Fruit fly (Drosophila melanogaster) whole organism, prepupa: ENCODE measurements around the gene Hr4.

Experiments
- CG10631 ChIP-seq: fragments of 200-800 bp; sonication (Bioruptor generic); optimal IDR thresholded peaks from 2 replicates; lab custom pipeline; 2016; ENCODE audit warnings: missing biosample characterization, missing genetic modification characterization
- CG10669 ChIP-seq: fragments of 200-800 bp; sonication (Bioruptor generic); optimal IDR thresholded peaks from 3 replicates; lab custom pipeline; 2018; ENCODE audit warnings: missing biosample characterization, mild to moderate bottlenecking, missing genetic modification characterization, moderate library complexity
- CG11294 ChIP-seq: fragments of 200-800 bp; sonication (Bioruptor generic); IDR thresholded peaks from 2 replicates; pipeline ENCODE4 v1.3.6; 2022; ENCODE audit warnings: missing biosample characterization, missing genetic modification characterization
- CG11762 ChIP-seq: fragments of 200-800 bp; sonication (Bioruptor generic); optimal IDR thresholded peaks from 3 replicates; lab custom pipeline; 2016; ENCODE audit warnings: missing biosample characterization, missing genetic modification characterization; ENCODE audit not compliant: insufficient read depth
- CG11902 ChIP-seq: fragments of 200-800 bp; sonication (Bioruptor generic); optimal IDR thresholded peaks from 3 replicates; lab custom pipeline; 2016; ENCODE audit warnings: missing biosample characterization, missing genetic modification characterization
- CG1621 ChIP-seq: fragments of 200-800 bp; sonication (Bioruptor generic); optimal IDR thresholded peaks from 3 replicates; lab custom pipeline; 2018; ENCODE audit warnings: missing biosample characterization, mild to moderate bottlenecking, missing genetic modification characterization
- CG16779 ChIP-seq: fragments of 200-800 bp; sonication (Bioruptor generic); optimal IDR thresholded peaks from 3 replicates; lab custom pipeline; 2017; ENCODE audit warnings: missing biosample characterization, mild to moderate bottlenecking, missing genetic modification characterization
- CG3032 ChIP-seq: fragments of 200-800 bp; optimal IDR thresholded peaks from 2 replicates; lab custom pipeline; 2019; ENCODE audit warnings: missing biosample characterization, mild to moderate bottlenecking, missing genetic modification characterization, moderate library complexity
- CG31627 ChIP-seq: fragments of 200-800 bp; sonication (Bioruptor generic); optimal IDR thresholded peaks from 3 replicates; lab custom pipeline; 2016; ENCODE audit warnings: missing biosample characterization, missing genetic modification characterization
- CG32006 ChIP-seq: fragments of 200-800 bp; sonication (Bioruptor generic); optimal IDR thresholded peaks from 3 replicates; lab custom pipeline; 2017; ENCODE audit warnings: missing biosample characterization, mild to moderate bottlenecking, missing genetic modification characterization
- CG34406 ChIP-seq: fragments of 200-800 bp; sonication (Bioruptor generic); optimal IDR thresholded peaks from 3 replicates; lab custom pipeline; 2016; ENCODE audit warnings: missing biosample characterization, missing genetic modification characterization
- CG3919 ChIP-seq: fragments of 200-800 bp; sonication (Bioruptor generic); optimal IDR thresholded peaks from 3 replicates; lab custom pipeline; 2016; ENCODE audit warnings: missing biosample characterization, missing genetic modification characterization
- CG4318 ChIP-seq: fragments of 200-800 bp; sonication (Bioruptor generic); optimal IDR thresholded peaks from 3 replicates; lab custom pipeline; 2017; ENCODE audit warnings: missing biosample characterization, mild to moderate bottlenecking, missing genetic modification characterization
- CG6163 ChIP-seq: fragments of 200-800 bp; sonication (Bioruptor generic); IDR thresholded peaks from 3 replicates; pipeline ENCODE4 v1.3.6; 2022; ENCODE audit warnings: missing biosample characterization, missing genetic modification characterization
- CG6276 ChIP-seq: fragments of 200-800 bp; sonication (Bioruptor generic); optimal IDR thresholded peaks from 2 replicates; lab custom pipeline; 2017; ENCODE audit warnings: missing biosample characterization, mild to moderate bottlenecking, missing genetic modification characterization
- CG6808 ChIP-seq: fragments of 200-800 bp; sonication (Bioruptor generic); optimal IDR thresholded peaks from 3 replicates; lab custom pipeline; 2017; ENCODE audit warnings: missing biosample characterization, missing genetic modification characterization, mild to moderate bottlenecking, moderate library complexity, missing genetic modification reagents
- CG7368 ChIP-seq: fragments of 200-800 bp; sonication (Bioruptor generic); optimal IDR thresholded peaks from 3 replicates; lab custom pipeline; 2016; ENCODE audit warnings: missing biosample characterization, missing genetic modification characterization
- CG8119 ChIP-seq: fragments of 200-800 bp; sonication (Bioruptor generic); IDR thresholded peaks from 3 replicates; pipeline ENCODE4 v1.3.6; 2022; ENCODE audit warnings: missing biosample characterization, missing genetic modification characterization
- CG8632 ChIP-seq: fragments of 200-800 bp; sonication (Bioruptor generic); optimal IDR thresholded peaks from 3 replicates; lab custom pipeline; 2016; ENCODE audit warnings: missing biosample characterization, missing genetic modification characterization
- Eip78C ChIP-seq: fragments of 200-800 bp; sonication (Bioruptor generic); peaks from one replicate; lab custom pipeline; 2016; ENCODE audit warnings: missing biosample characterization, missing genetic modification characterization
- Eip93F ChIP-seq: fragments of 200-800 bp; sonication (Bioruptor generic); optimal IDR thresholded peaks from 2 replicates; lab custom pipeline; 2016; ENCODE audit warnings: missing biosample characterization, mild to moderate bottlenecking, missing genetic modification characterization
- Ets21C ChIP-seq: fragments of 200-800 bp; sonication (Bioruptor generic); optimal IDR thresholded peaks from 3 replicates; lab custom pipeline; 2016; ENCODE audit warnings: missing biosample characterization, missing genetic modification characterization
- Ets96B ChIP-seq: fragments of 200-800 bp; optimal IDR thresholded peaks from 2 replicates; lab custom pipeline; 2019; ENCODE audit warnings: missing biosample characterization, mild to moderate bottlenecking, missing genetic modification characterization, moderate library complexity
- Gug ChIP-seq: fragments of 200-800 bp; sonication (Bioruptor generic); IDR thresholded peaks from 2 replicates; pipeline ENCODE4 v1.3.6; 2022; ENCODE audit warnings: missing biosample characterization, missing genetic modification characterization
- Hr39 ChIP-seq: fragments of 200-800 bp; sonication (Bioruptor generic); optimal IDR thresholded peaks from 2 replicates; lab custom pipeline; 2016; ENCODE audit warnings: missing biosample characterization, missing genetic modification characterization
- Lpt ChIP-seq: fragments of 200-800 bp; sonication (Bioruptor generic); optimal IDR thresholded peaks from 3 replicates; lab custom pipeline; 2016; ENCODE audit warnings: missing biosample characterization, missing genetic modification characterization
- Met ChIP-seq: fragments of 200-800 bp; sonication (Bioruptor generic); optimal IDR thresholded peaks from 3 replicates; lab custom pipeline; 2016; ENCODE audit warnings: missing biosample characterization, missing genetic modification characterization
- OdsH ChIP-seq: fragments of 200-800 bp; sonication (Bioruptor generic); optimal IDR thresholded peaks from 3 replicates; lab custom pipeline; 2016; ENCODE audit warnings: missing biosample characterization, missing genetic modification characterization
- Smox ChIP-seq: fragments of 200-800 bp; sonication (Bioruptor generic); optimal IDR thresholded peaks from 3 replicates; lab custom pipeline; 2016; ENCODE audit warnings: missing biosample characterization, missing genetic modification characterization
- Sox14 ChIP-seq: fragments of 200-800 bp; sonication (Bioruptor generic); optimal IDR thresholded peaks from 3 replicates; lab custom pipeline; 2016; ENCODE audit warnings: missing biosample characterization, missing genetic modification characterization
- Sox15 ChIP-seq: fragments of 200-800 bp; sonication (Bioruptor generic); optimal IDR thresholded peaks from 3 replicates; lab custom pipeline; 2016; ENCODE audit warnings: missing biosample characterization, missing genetic modification characterization
- achi ChIP-seq: fragments of 200-800 bp; sonication (Bioruptor generic); optimal IDR thresholded peaks from 3 replicates; lab custom pipeline; 2016; ENCODE audit warnings: missing biosample characterization, missing genetic modification characterization
- acj6 ChIP-seq: fragments of 200-800 bp; sonication (Bioruptor generic); optimal IDR thresholded peaks from 3 replicates; lab custom pipeline; 2016; ENCODE audit warnings: missing biosample characterization, missing genetic modification characterization
- cyc ChIP-seq: fragments of 200-800 bp; sonication (Bioruptor generic); optimal IDR thresholded peaks from 3 replicates; lab custom pipeline; 2016; ENCODE audit warnings: missing biosample characterization, missing genetic modification characterization
- dsx ChIP-seq: fragments of 200-800 bp; optimal IDR thresholded peaks from 3 replicates; lab custom pipeline; 2019; ENCODE audit warnings: missing biosample characterization, mild to moderate bottlenecking, missing genetic modification characterization, moderate library complexity; ENCODE audit not compliant: poor library complexity, severe bottlenecking
- eg ChIP-seq: fragments of 200-800 bp; sonication (Bioruptor generic); IDR thresholded peaks from 3 replicates; pipeline ENCODE4 v1.3.6; 2022; ENCODE audit warnings: missing biosample characterization, missing genetic modification characterization
- esn ChIP-seq: fragments of 200-800 bp; sonication (Bioruptor generic); optimal IDR thresholded peaks from 2 replicates; lab custom pipeline; 2016; ENCODE audit warnings: missing biosample characterization, mild to moderate bottlenecking, missing genetic modification characterization, moderate library complexity
- fd59A ChIP-seq: fragments of 200-800 bp; sonication (Bioruptor generic); optimal IDR thresholded peaks from 2 replicates; lab custom pipeline; 2017; ENCODE audit warnings: missing biosample characterization, mild to moderate bottlenecking, missing genetic modification characterization, missing genetic modification reagents
- fd85E ChIP-seq: fragments of 200-800 bp; sonication (Bioruptor generic); optimal IDR thresholded peaks from 3 replicates; lab custom pipeline; 2016; ENCODE audit warnings: missing biosample characterization, missing genetic modification characterization
- lz ChIP-seq: fragments of 200-800 bp; sonication (Bioruptor generic); optimal IDR thresholded peaks from 3 replicates; lab custom pipeline; 2016; ENCODE audit warnings: missing biosample characterization, missing genetic modification characterization
- net ChIP-seq: fragments of 200-800 bp; sonication (Bioruptor generic); optimal IDR thresholded peaks from 3 replicates; lab custom pipeline; 2016; ENCODE audit warnings: missing biosample characterization, missing genetic modification characterization
- pdm3 ChIP-seq: fragments of 200-800 bp; sonication (Bioruptor generic); optimal IDR thresholded peaks from 3 replicates; lab custom pipeline; 2016; ENCODE audit warnings: missing biosample characterization, missing genetic modification characterization
- salr ChIP-seq, 2 experiments: fragments of 200-800 bp; sonication (Bioruptor generic); optimal IDR thresholded peaks; 3 replicates each; lab custom pipeline; 2016 to 2018; ENCODE audit warnings: missing biosample characterization in 2 of 2, missing genetic modification characterization in 2 of 2, mild to moderate bottlenecking in 1 of 2
- svp ChIP-seq: fragments of 200-800 bp; sonication (Bioruptor generic); peaks from one replicate; lab custom pipeline; 2016; ENCODE audit warnings: missing biosample characterization, missing genetic modification characterization
- topi ChIP-seq: fragments of 200-800 bp; sonication (Bioruptor generic); optimal IDR thresholded peaks from 3 replicates; lab custom pipeline; 2016; ENCODE audit warnings: missing biosample characterization, missing genetic modification characterization

Hr4 gene

DNA sequence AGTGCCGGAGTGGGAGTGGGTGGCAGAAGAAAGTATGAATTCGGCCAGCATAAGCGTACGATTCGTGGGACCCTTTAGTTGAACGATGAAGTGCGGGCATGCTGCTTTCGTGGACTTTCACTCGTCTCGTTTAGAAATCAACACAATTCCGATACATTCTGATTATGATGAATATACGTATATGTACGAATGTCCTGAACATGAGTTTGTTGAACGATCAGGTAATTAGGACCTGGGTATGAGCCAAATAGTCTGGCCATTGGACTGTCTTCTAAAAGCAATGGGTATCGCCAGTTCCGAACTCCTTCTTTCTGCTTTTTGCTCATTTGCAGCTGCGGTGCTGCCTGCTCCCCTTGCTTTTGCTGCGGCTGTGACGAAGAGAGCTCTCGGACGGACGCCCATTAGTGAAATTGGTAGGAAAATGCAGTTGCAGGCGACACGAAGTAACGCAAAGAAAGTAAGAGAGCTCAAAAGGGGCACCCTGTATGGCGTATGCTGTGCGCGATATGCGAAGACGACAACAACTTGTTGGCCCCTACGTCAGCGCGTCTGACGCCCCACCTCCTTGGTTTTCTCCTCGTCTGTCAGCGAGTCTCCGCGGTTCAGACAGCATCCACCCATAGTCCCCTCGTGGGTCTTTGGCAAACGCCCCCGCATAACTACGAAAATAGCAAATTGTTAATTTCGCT, 95.2 kb downstream of the Hr4 start (continued):
- TF ChIP-seq topi (GFP tag; lab: Kevin White, UChicago), result peak; percentile 40
- peak; percentile 34 for TF ChIP-seq OdsH
- TF ChIP-seq svp (GFP tag; lab: Kevin White, UChicago), result peak; percentile 68
- TF ChIP-seq CG10631 (GFP tag; lab: Kevin White, UChicago), result no peak
- TF ChIP-seq fd85E (GFP tag; lab: Kevin White, UChicago), result no peak
- no peak for TF ChIP-seq net (GFP tag; lab: Kevin White, UChicago)
- peak; percentile 3 for TF ChIP-seq CG34406 (GFP tag; lab: Kevin White, UChicago)
- TF ChIP-seq Met (GFP tag; lab: Kevin White, UChicago), result peak; percentile 53
- peak; percentile 38; the same call in 1 of the 3 replicates for TF ChIP-seq CG8119 (GFP tag; lab: Robert Waterston, UW)

- no peak for TF ChIP-seq CG1621 (tag; lab: Kevin White, UChicago)
Observed at dm6 chrX:2037605-2038004, 95.9 kb downstream of the Hr4 start.

- TF ChIP-seq CG6163 (GFP tag; lab: Robert Waterston, UW) (no peak; the same call in 2 of the 3 replicates), Ets96B (tag; lab: Kevin White, UChicago) (peak; percentile 43), Sox15 (GFP tag; lab: Kevin White, UChicago) (peak; percentile 65), CG31627 (GFP tag; lab: Kevin White, UChicago) (peak; percentile 81), esn (GFP tag; lab: Kevin White, UChicago) (peak; percentile 81), fd59A (peak; percentile 43), net (GFP tag; lab: Kevin White, UChicago) (peak; percentile 43), CG11902 (GFP tag; lab: Kevin White, UChicago) (peak; percentile 41), fd85E (GFP tag; lab: Kevin White, UChicago) (no peak), CG11294 (GFP tag; lab: Robert Waterston, UW) (no peak; the same call in 1 of the 2 replicates), salr (GFP tag; optimal IDR thresholded peaks at IDR 0.05; lab: Kevin White, UChicago) (peak; percentile 5 to 40), CG6808 (peak; percentile 64), Eip78C (peak; percentile 88), eg (GFP tag; lab: Robert Waterston, UW) (no peak; the same call in 1 of the 3 replicates), Hr39 (GFP tag; lab: Kevin White, UChicago) (peak; percentile 75), Gug (GFP tag; lab: Robert Waterston, UW) (0 out of 2 replicates have a peak, but pooled peaks have one; percentile 26), OdsH (peak; percentile 71), CG3032 (peak; percentile 69), Lpt (GFP tag; lab: Kevin White, UChicago) (no peak), lz (peak; percentile 84), CG10669 (GFP tag; lab: Kevin White, UChicago) (peak; percentile 46), CG16779 (tag; lab: Kevin White, UChicago) (no peak), CG8119 (GFP tag; lab: Robert Waterston, UW) (0 out of 3 replicates have a peak, but pooled peaks have one; percentile 32), svp (GFP tag; lab: Kevin White, UChicago) (peak; percentile 87), CG8632 (GFP tag; lab: Kevin White, UChicago) (peak; percentile 42), Smox (GFP tag; lab: Kevin White, UChicago) (peak; percentile 74), CG11762 (GFP tag; lab: Kevin White, UChicago) (peak; percentile 26), CG7368 (GFP tag; lab: Kevin White, UChicago) (peak; percentile 38), pdm3 (GFP tag; lab: Kevin White, UChicago) (peak; percentile 76), cyc (peak; percentile 82), CG3919 (GFP tag; lab: Kevin White, UChicago) (peak; percentile 63), topi (GFP tag; lab: Kevin White, UChicago) (peak; percentile 77), Eip93F (GFP tag; lab: Kevin White, UChicago) (no peak), Met (GFP tag; lab: Kevin White, UChicago) (peak; percentile 76), acj6 (peak; percentile 66), achi (GFP tag; lab: Kevin White, UChicago) (peak; percentile 59), dsx (GFP tag; lab: Kevin White, UChicago) (peak; percentile 33), Sox14 (peak; percentile 82), Ets21C (GFP tag; lab: Kevin White, UChicago) (peak; percentile 72), CG32006 (GFP tag; lab: Kevin White, UChicago) (peak; percentile 65), CG6276 (GFP tag; lab: Kevin White, UChicago) (peak; percentile 54), CG4318 (GFP tag; lab: Kevin White, UChicago) (peak; percentile 33)
Observed at dm6 chrX:2041312-2041918, 99.7 kb downstream of the Hr4 start, which contains the start of gene CG4313. Gene CG4313 (plus strand): TSS chrX:2041868.
